Worm (Caenorhabditis elegans) whole organism, L3 larva: Measurements from ENCODE around the gene Y42A5A.3.
A peak's percentile ranks its signal among the peaks of the same experiment; 100 is the strongest.
"Not testable (repeated sequence)": the region's sequence is repeated elsewhere in the genome, so short reads cannot be mapped to it uniquely, and the experiment has no call there.

Source experiments
- ZK546.5 ChIP-seq: sonication (generic microtip); optimal IDR thresholded peaks from 2 replicates; lab custom pipeline; 2017; ENCODE audit warnings: missing biosample characterization, missing genetic modification characterization
- aly-2 ChIP-seq: fragments of 150-350 bp; optimal IDR thresholded peaks from 2 replicates; lab custom pipeline; 2014; ENCODE audit warnings: missing biosample characterization, missing genetic modification characterization
- ama-1 ChIP-seq: fragments of 150-350 bp; optimal IDR thresholded peaks from 2 replicates; lab custom pipeline; 2018
- ceh-16 ChIP-seq: sonication (generic microtip); optimal IDR thresholded peaks from 2 replicates; lab custom pipeline; 2017; ENCODE audit warnings: missing biosample characterization, missing genetic modification characterization
- ceh-28 ChIP-seq: fragments of 150-350 bp; optimal IDR thresholded peaks from 2 replicates; lab custom pipeline; 2014; ENCODE audit warnings: missing biosample characterization, missing genetic modification reagents, missing genetic modification characterization
- ceh-82 ChIP-seq: fragments of 150-350 bp; optimal IDR thresholded peaks from 2 replicates; lab custom pipeline; 2014; ENCODE audit warnings: missing biosample characterization, missing genetic modification characterization
- ceh-9 ChIP-seq: sonication (generic microtip); optimal IDR thresholded peaks from 2 replicates; lab custom pipeline; 2018; ENCODE audit warnings: missing biosample characterization, missing genetic modification characterization
- egl-27 ChIP-seq: sonication (generic microtip); optimal IDR thresholded peaks from 4 replicates; lab custom pipeline; 2017; ENCODE audit warnings: missing biosample characterization, missing genetic modification reagents, missing genetic modification characterization
- egl-5 ChIP-seq: fragments of 150-350 bp; optimal IDR thresholded peaks from 2 replicates; lab custom pipeline; 2017; ENCODE audit warnings: missing biosample characterization, missing genetic modification reagents, missing genetic modification characterization, inconsistent platforms
- elt-1 ChIP-seq: fragments of 150-350 bp; optimal IDR thresholded peaks from 2 replicates; lab custom pipeline; 2014; ENCODE audit warnings: missing biosample characterization, missing genetic modification characterization
- elt-2 ChIP-seq: sonication (generic microtip); optimal IDR thresholded peaks from 2 replicates; lab custom pipeline; 2016; ENCODE audit warnings: missing genetic modification reagents, mild to moderate bottlenecking, missing genetic modification characterization, missing compliant biosample characterization
- elt-3 ChIP-seq, 3 experiments: fragments of 150-350 bp in 1 of 3; sonication (generic microtip) in 2 of 3; optimal IDR thresholded peaks; 2 replicates in 2 of 3; 4 replicates in 1 of 3; lab custom pipeline; 2014 to 2017; ENCODE audit warnings: missing biosample characterization in 3 of 3, missing genetic modification characterization in 3 of 3
- eor-1 ChIP-seq, 2 experiments: fragments of 150-350 bp; optimal IDR thresholded peaks; 2 replicates each; lab custom pipeline; 2014 to 2018; ENCODE audit warnings: missing biosample characterization in 2 of 2, missing genetic modification characterization in 2 of 2
- fkh-2 ChIP-seq: fragments of 150-350 bp; optimal IDR thresholded peaks from 2 replicates; lab custom pipeline; 2014; ENCODE audit warnings: missing biosample characterization, missing genetic modification reagents, missing genetic modification characterization
- fos-1 ChIP-seq: fragments of 150-350 bp; optimal IDR thresholded peaks from 2 replicates; lab custom pipeline; 2014; ENCODE audit warnings: missing biosample characterization, missing genetic modification characterization
- jun-1 ChIP-seq: fragments of 150-350 bp; optimal IDR thresholded peaks from 2 replicates; lab custom pipeline; 2014; ENCODE audit warnings: missing biosample characterization, missing genetic modification reagents, missing genetic modification characterization
- lin-15B ChIP-seq: fragments of 150-350 bp; optimal IDR thresholded peaks from 2 replicates; lab custom pipeline; 2014; ENCODE audit warnings: missing biosample characterization, missing genetic modification characterization
- lin-39 ChIP-seq: fragments of 150-350 bp; optimal IDR thresholded peaks from 2 replicates; lab custom pipeline; 2018; ENCODE audit warnings: missing biosample characterization, missing genetic modification reagents, missing genetic modification characterization
- lsy-12 ChIP-seq: sonication (generic microtip); optimal IDR thresholded peaks from 2 replicates; lab custom pipeline; 2016; ENCODE audit warnings: mild to moderate bottlenecking, missing genetic modification characterization, missing compliant biosample characterization
- nfya-1 ChIP-seq: sonication (generic microtip); optimal IDR thresholded peaks from 2 replicates; lab custom pipeline; 2017; ENCODE audit warnings: missing genetic modification characterization, mild to moderate bottlenecking, missing compliant biosample characterization, antibody characterized with exemption, moderate library complexity; ENCODE audit not compliant: insufficient read depth
- nhr-11 ChIP-seq: fragments of 150-350 bp; optimal IDR thresholded peaks from 2 replicates; lab custom pipeline; 2014; ENCODE audit warnings: missing biosample characterization, missing genetic modification characterization
- nhr-12 ChIP-seq: fragments of 150-350 bp; optimal IDR thresholded peaks from 2 replicates; lab custom pipeline; 2014; ENCODE audit warnings: missing biosample characterization, missing genetic modification characterization
- nhr-23 ChIP-seq: fragments of 150-350 bp; optimal IDR thresholded peaks from 2 replicates; lab custom pipeline; 2014; ENCODE audit warnings: missing biosample characterization, missing genetic modification reagents, missing genetic modification characterization
- nhr-25 ChIP-seq: sonication (generic microtip); optimal IDR thresholded peaks from 2 replicates; lab custom pipeline; 2017; ENCODE audit warnings: missing biosample characterization, missing genetic modification characterization
- nhr-28 ChIP-seq: fragments of 150-350 bp; optimal IDR thresholded peaks from 2 replicates; lab custom pipeline; 2014; ENCODE audit warnings: missing biosample characterization, missing genetic modification characterization
- nhr-43 ChIP-seq: sonication (generic microtip); optimal IDR thresholded peaks from 2 replicates; lab custom pipeline; 2016; ENCODE audit warnings: mild to moderate bottlenecking, missing genetic modification characterization, missing compliant biosample characterization; ENCODE audit not compliant: poor library complexity, severe bottlenecking
- nhr-67 ChIP-seq: fragments of 150-350 bp; optimal IDR thresholded peaks from 2 replicates; lab custom pipeline; 2014; ENCODE audit warnings: missing biosample characterization, missing genetic modification characterization
- nhr-76 ChIP-seq: fragments of 150-350 bp; sonication (generic microtip); optimal IDR thresholded peaks from 5 replicates; lab custom pipeline; 2014; ENCODE audit warnings: missing biosample characterization, missing genetic modification characterization
- nhr-77 ChIP-seq: fragments of 150-350 bp; optimal IDR thresholded peaks from 2 replicates; lab custom pipeline; 2014; ENCODE audit warnings: missing biosample characterization, missing genetic modification characterization
- pha-4 ChIP-seq: fragments of 150-350 bp; optimal IDR thresholded peaks from 2 replicates; lab custom pipeline; 2014; ENCODE audit warnings: missing biosample characterization, missing genetic modification reagents, missing genetic modification characterization
- pqm-1 ChIP-seq: fragments of 150-350 bp; optimal IDR thresholded peaks from 2 replicates; lab custom pipeline; 2017; ENCODE audit warnings: missing biosample characterization, missing genetic modification characterization, inconsistent platforms
- sea-2 ChIP-seq: fragments of 150-350 bp; sonication (generic microtip); optimal IDR thresholded peaks from 4 replicates; lab custom pipeline; 2014; ENCODE audit warnings: missing biosample characterization, missing genetic modification reagents, missing genetic modification characterization
- skn-1 ChIP-seq: fragments of 150-350 bp; optimal IDR thresholded peaks from 2 replicates; lab custom pipeline; 2014; ENCODE audit warnings: missing biosample characterization, missing genetic modification characterization
- tbx-2 ChIP-seq: sonication (generic microtip); optimal IDR thresholded peaks from 2 replicates; lab custom pipeline; 2016; ENCODE audit warnings: mild to moderate bottlenecking, missing genetic modification characterization, missing compliant biosample characterization
- unc-39 ChIP-seq: sonication (generic microtip); optimal IDR thresholded peaks from 4 replicates; lab custom pipeline; 2017; ENCODE audit warnings: missing biosample characterization, missing genetic modification characterization
- unc-62 ChIP-seq: fragments of 150-350 bp; sonication (generic microtip); optimal IDR thresholded peaks from 4 replicates; lab custom pipeline; 2014; ENCODE audit warnings: missing biosample characterization, missing genetic modification reagents, missing genetic modification characterization
- zag-1 ChIP-seq: fragments of 150-350 bp; optimal IDR thresholded peaks from 2 replicates; lab custom pipeline; 2014; ENCODE audit warnings: missing biosample characterization, missing genetic modification characterization
- ztf-11 ChIP-seq: fragments of 150-350 bp; optimal IDR thresholded peaks from 2 replicates; lab custom pipeline; 2014; ENCODE audit warnings: missing biosample characterization, missing genetic modification characterization
- ztf-4 ChIP-seq: fragments of 150-350 bp; optimal IDR thresholded peaks from 2 replicates; lab custom pipeline; 2014; ENCODE audit warnings: missing biosample characterization, missing genetic modification characterization

Y42A5A.3 gene

DNA sequence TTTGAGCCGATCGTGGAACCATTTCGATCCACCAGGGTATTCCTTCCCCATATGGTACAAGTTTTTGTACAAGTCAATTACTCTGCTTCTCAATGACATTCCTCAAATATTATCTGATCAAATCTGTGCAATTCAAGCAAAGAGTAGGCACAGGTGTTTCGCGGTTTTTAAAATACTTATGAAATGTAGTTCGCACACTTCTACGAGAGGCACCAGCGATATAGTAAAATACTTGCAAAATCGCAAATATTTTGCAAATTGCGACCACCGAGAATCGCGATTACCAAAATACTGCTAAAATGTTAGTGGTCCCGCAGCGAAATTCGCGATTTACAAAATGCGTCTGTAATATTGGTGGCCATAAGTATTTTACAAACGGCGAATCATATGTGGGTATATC lies 13.9 kb upstream of the Y42A5A.3 start, which contains the start of gene Y42A5A.5:
Gene Y42A5A.5, minus strand, starts transcription at position 101 of the 400 bp plus-strand sequence.
- TF ChIP-seq elt-3 (tag; optimal IDR thresholded peaks at IDR 0.05; lab: Kevin White, UChicago); pqm-1 (tag; lab: Kevin White, UChicago); nhr-67 (tag; lab: Kevin White, UChicago): not testable (repeated sequence)
- TF ChIP-seq, all 47 proteins: peak for 0; not testable (repeated sequence) for 47

- TF ChIP-seq nhr-11 (tag; lab: Kevin White, UChicago) (no peak), nhr-77 (tag; lab: Kevin White, UChicago) (no peak), ZK546.5 (tag; lab: Kevin White, UChicago) (no peak), lin-39 (tag; lab: Kevin White, UChicago) (no peak), nhr-23 (tag; lab: Kevin White, UChicago) (no peak), sea-2 (GFP tag; lab: Kevin White, UChicago) (no peak), pha-4 (tag; lab: Kevin White, UChicago) (no peak), zag-1 (tag; lab: Kevin White, UChicago) (no peak), egl-5 (no peak), elt-1 (tag; lab: Kevin White, UChicago) (no peak), elt-2 (tag; lab: Kevin White, UChicago) (no peak), egl-27 (tag; lab: Kevin White, UChicago) (no peak), eor-1 (tag; optimal IDR thresholded peaks at IDR 0.05; lab: Kevin White, UChicago) (no peak), lin-15B (tag; lab: Kevin White, UChicago) (no peak), elt-3 (tag; optimal IDR thresholded peaks at IDR 0.05; lab: Kevin White, UChicago) (no peak), ceh-9 (tag; lab: Kevin White, UChicago) (no peak), ceh-28 (tag; lab: Kevin White, UChicago) (no peak), nhr-12 (no peak), nhr-28 (tag; lab: Kevin White, UChicago) (no peak), unc-62 (GFP tag; lab: Kevin White, UChicago) (no peak)
Observed at ce11 chrV:11104408-11104807, 8.6 kb upstream of the Y42A5A.3 start.

DNA sequence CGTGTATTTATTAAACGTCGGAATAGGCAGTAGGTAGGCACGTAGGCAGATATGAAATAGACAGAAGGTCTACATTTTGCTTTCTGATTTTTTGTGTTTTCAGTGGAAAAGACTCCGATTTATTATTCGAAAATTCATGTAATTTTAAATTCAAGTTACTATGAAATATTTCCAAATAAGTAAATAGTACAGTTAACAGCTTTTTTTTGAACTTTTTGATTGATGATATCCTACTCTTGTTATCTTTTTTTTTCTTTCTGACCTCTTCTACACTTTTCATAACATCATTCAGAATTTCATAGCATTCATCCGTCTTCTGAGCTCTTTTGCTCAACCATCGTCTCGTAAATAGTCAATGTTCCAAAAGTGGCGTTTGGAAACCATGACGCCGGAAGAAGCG lies 2.8 kb upstream of the Y42A5A.3 start, which contains the start of gene cdkl-1:
Gene cdkl-1, plus strand, starts transcription at position 301 of the 400 bp plus-strand sequence.
- no peak for TF ChIP-seq elt-1 (tag; lab: Kevin White, UChicago)
- TF ChIP-seq elt-2 (tag; lab: Kevin White, UChicago): no peak
- TF ChIP-seq ceh-82 (tag; lab: Kevin White, UChicago): no peak
- no peak for TF ChIP-seq skn-1
- TF ChIP-seq ztf-4 (tag; lab: Kevin White, UChicago): no peak
- TF ChIP-seq lsy-12 (tag; lab: Kevin White, UChicago): no peak
- no peak for TF ChIP-seq nfya-1 (tag; lab: Kevin White, UChicago)
- no peak for TF ChIP-seq lin-39 (tag; lab: Kevin White, UChicago)
- no peak for TF ChIP-seq ZK546.5 (tag; lab: Kevin White, UChicago)
- TF ChIP-seq zag-1 (tag; lab: Kevin White, UChicago): no peak
- TF ChIP-seq egl-27 (tag; lab: Kevin White, UChicago): no peak
- no peak for TF ChIP-seq nhr-76 (tag; lab: Kevin White, UChicago)
- no peak for TF ChIP-seq nhr-43 (tag; lab: Kevin White, UChicago)
- TF ChIP-seq sea-2 (GFP tag; lab: Kevin White, UChicago): no peak
- TF ChIP-seq, all 47 proteins: peak for 0

DNA sequence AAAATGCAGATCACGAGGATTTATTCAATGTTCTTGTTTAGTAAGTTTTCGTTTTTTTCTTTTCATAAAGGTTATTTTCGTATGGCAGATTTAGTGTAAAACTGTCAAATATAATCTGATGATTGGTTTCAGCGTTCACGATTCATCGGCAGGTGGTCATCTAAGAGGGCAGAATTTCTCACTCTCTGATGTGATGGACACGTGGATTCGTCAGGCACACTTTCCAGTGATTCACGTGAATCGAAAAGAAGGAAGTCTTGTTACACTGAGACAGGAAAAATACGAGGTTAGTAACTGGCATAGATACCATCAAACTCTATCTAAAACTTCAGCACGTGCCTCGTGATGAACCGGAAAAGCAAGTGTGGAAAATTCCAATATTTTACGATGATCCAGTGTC lies 1.1 kb downstream of the Y42A5A.3 start:
- TF ChIP-seq nhr-76 (tag; lab: Kevin White, UChicago): no peak
- TF ChIP-seq elt-1 (tag; lab: Kevin White, UChicago): peak; percentile 35
- TF ChIP-seq zag-1 (tag; lab: Kevin White, UChicago): no peak
- TF ChIP-seq ztf-11 (tag; lab: Kevin White, UChicago): no peak
- TF ChIP-seq aly-2 (tag; lab: Kevin White, UChicago): no peak
- TF ChIP-seq nhr-25 (tag; lab: Kevin White, UChicago): no peak
- TF ChIP-seq egl-5: no peak
- TF ChIP-seq ceh-82 (tag; lab: Kevin White, UChicago): no peak
- TF ChIP-seq fos-1 (tag; lab: Kevin White, UChicago): no peak
- peak; percentile 25 for TF ChIP-seq jun-1 (tag; lab: Kevin White, UChicago)
- TF ChIP-seq egl-27 (tag; lab: Kevin White, UChicago): no peak
- TF ChIP-seq ceh-9 (tag; lab: Kevin White, UChicago): no peak
- peak; percentile 2 for TF ChIP-seq nhr-23 (tag; lab: Kevin White, UChicago)
- TF ChIP-seq tbx-2 (tag; lab: Kevin White, UChicago): no peak
- TF ChIP-seq unc-39 (tag; lab: Kevin White, UChicago): no peak
- no peak for TF ChIP-seq eor-1 (tag; optimal IDR thresholded peaks at IDR 0.05; lab: Kevin White, UChicago)
- TF ChIP-seq ceh-16 (tag; lab: Kevin White, UChicago): no peak
- TF ChIP-seq lsy-12 (tag; lab: Kevin White, UChicago): no peak
- no peak for TF ChIP-seq nhr-43 (tag; lab: Kevin White, UChicago)
- TF ChIP-seq ZK546.5 (tag; lab: Kevin White, UChicago): no peak
- TF ChIP-seq elt-2 (tag; lab: Kevin White, UChicago): no peak
- TF ChIP-seq nfya-1 (tag; lab: Kevin White, UChicago): no peak
- TF ChIP-seq pqm-1 (tag; lab: Kevin White, UChicago): no peak
- no peak for TF ChIP-seq ama-1 (lab: Kevin White, UChicago)
- TF ChIP-seq fkh-2 (tag; lab: Kevin White, UChicago): no peak
